Fruit fly (Drosophila melanogaster) whole organism, prepupa: ENCODE measurements around the gene Ance-2.

ENCODE experiments used
- Blimp-1 ChIP-seq: fragments of 200-800 bp; sonication (Bioruptor generic); optimal IDR thresholded peaks from 3 replicates; lab custom pipeline; 2017; ENCODE audit warnings: missing biosample characterization, missing genetic modification characterization, mild to moderate bottlenecking, moderate library complexity, missing genetic modification reagents
- CG10669 ChIP-seq: fragments of 200-800 bp; sonication (Bioruptor generic); optimal IDR thresholded peaks from 3 replicates; lab custom pipeline; 2018; ENCODE audit warnings: missing biosample characterization, mild to moderate bottlenecking, missing genetic modification characterization, moderate library complexity
- CG11294 ChIP-seq: fragments of 200-800 bp; sonication (Bioruptor generic); IDR thresholded peaks from 2 replicates; pipeline ENCODE4 v1.3.6; 2022; ENCODE audit warnings: missing biosample characterization, missing genetic modification characterization
- CG11902 ChIP-seq: fragments of 200-800 bp; sonication (Bioruptor generic); optimal IDR thresholded peaks from 3 replicates; lab custom pipeline; 2016; ENCODE audit warnings: missing biosample characterization, missing genetic modification characterization
- CG16779 ChIP-seq: fragments of 200-800 bp; sonication (Bioruptor generic); optimal IDR thresholded peaks from 3 replicates; lab custom pipeline; 2017; ENCODE audit warnings: missing biosample characterization, mild to moderate bottlenecking, missing genetic modification characterization
- CG3032 ChIP-seq: fragments of 200-800 bp; optimal IDR thresholded peaks from 2 replicates; lab custom pipeline; 2019; ENCODE audit warnings: missing biosample characterization, mild to moderate bottlenecking, missing genetic modification characterization, moderate library complexity
- CG31627 ChIP-seq: fragments of 200-800 bp; sonication (Bioruptor generic); optimal IDR thresholded peaks from 3 replicates; lab custom pipeline; 2016; ENCODE audit warnings: missing biosample characterization, missing genetic modification characterization
- CG32006 ChIP-seq: fragments of 200-800 bp; sonication (Bioruptor generic); optimal IDR thresholded peaks from 3 replicates; lab custom pipeline; 2017; ENCODE audit warnings: missing biosample characterization, mild to moderate bottlenecking, missing genetic modification characterization
- CG34406 ChIP-seq: fragments of 200-800 bp; sonication (Bioruptor generic); optimal IDR thresholded peaks from 3 replicates; lab custom pipeline; 2016; ENCODE audit warnings: missing biosample characterization, missing genetic modification characterization
- CG4318 ChIP-seq: fragments of 200-800 bp; sonication (Bioruptor generic); optimal IDR thresholded peaks from 3 replicates; lab custom pipeline; 2017; ENCODE audit warnings: missing biosample characterization, mild to moderate bottlenecking, missing genetic modification characterization
- CG6163 ChIP-seq: fragments of 200-800 bp; sonication (Bioruptor generic); IDR thresholded peaks from 3 replicates; pipeline ENCODE4 v1.3.6; 2022; ENCODE audit warnings: missing biosample characterization, missing genetic modification characterization
- CG6792 ChIP-seq: fragments of 200-800 bp; sonication (Bioruptor generic); optimal IDR thresholded peaks from 3 replicates; lab custom pipeline; 2016; ENCODE audit warnings: missing biosample characterization, missing genetic modification characterization
- CG7368 ChIP-seq: fragments of 200-800 bp; sonication (Bioruptor generic); optimal IDR thresholded peaks from 3 replicates; lab custom pipeline; 2016; ENCODE audit warnings: missing biosample characterization, missing genetic modification characterization
- CG8119 ChIP-seq: fragments of 200-800 bp; sonication (Bioruptor generic); IDR thresholded peaks from 3 replicates; pipeline ENCODE4 v1.3.6; 2022; ENCODE audit warnings: missing biosample characterization, missing genetic modification characterization
- CG8319 ChIP-seq: fragments of 200-800 bp; sonication (Bioruptor generic); optimal IDR thresholded peaks from 3 replicates; lab custom pipeline; 2016; ENCODE audit warnings: missing biosample characterization, missing genetic modification characterization
- CG8632 ChIP-seq: fragments of 200-800 bp; sonication (Bioruptor generic); optimal IDR thresholded peaks from 3 replicates; lab custom pipeline; 2016; ENCODE audit warnings: missing biosample characterization, missing genetic modification characterization
- CG9139 ChIP-seq: fragments of 200-800 bp; sonication (Bioruptor generic); optimal IDR thresholded peaks from 3 replicates; lab custom pipeline; 2017; ENCODE audit warnings: missing biosample characterization, mild to moderate bottlenecking, missing genetic modification characterization
- Eip75B ChIP-seq: fragments of 200-800 bp; sonication (Bioruptor generic); optimal IDR thresholded peaks from 3 replicates; lab custom pipeline; 2016; ENCODE audit warnings: missing biosample characterization, missing genetic modification characterization
- Eip78C ChIP-seq: fragments of 200-800 bp; sonication (Bioruptor generic); peaks from one replicate; lab custom pipeline; 2016; ENCODE audit warnings: missing biosample characterization, missing genetic modification characterization
- Eip93F ChIP-seq: fragments of 200-800 bp; sonication (Bioruptor generic); optimal IDR thresholded peaks from 2 replicates; lab custom pipeline; 2016; ENCODE audit warnings: missing biosample characterization, mild to moderate bottlenecking, missing genetic modification characterization
- Ets96B ChIP-seq: fragments of 200-800 bp; optimal IDR thresholded peaks from 2 replicates; lab custom pipeline; 2019; ENCODE audit warnings: missing biosample characterization, mild to moderate bottlenecking, missing genetic modification characterization, moderate library complexity
- Gug ChIP-seq: fragments of 200-800 bp; sonication (Bioruptor generic); IDR thresholded peaks from 2 replicates; pipeline ENCODE4 v1.3.6; 2022; ENCODE audit warnings: missing biosample characterization, missing genetic modification characterization
- Hr38 ChIP-seq: sonication (Bioruptor generic); optimal IDR thresholded peaks from 2 replicates; lab custom pipeline; 2016; ENCODE audit warnings: missing biosample characterization, missing genetic modification characterization
- Lpt ChIP-seq: fragments of 200-800 bp; sonication (Bioruptor generic); optimal IDR thresholded peaks from 3 replicates; lab custom pipeline; 2016; ENCODE audit warnings: missing biosample characterization, missing genetic modification characterization
- Met ChIP-seq: fragments of 200-800 bp; sonication (Bioruptor generic); optimal IDR thresholded peaks from 3 replicates; lab custom pipeline; 2016; ENCODE audit warnings: missing biosample characterization, missing genetic modification characterization
- OdsH ChIP-seq: fragments of 200-800 bp; sonication (Bioruptor generic); optimal IDR thresholded peaks from 3 replicates; lab custom pipeline; 2016; ENCODE audit warnings: missing biosample characterization, missing genetic modification characterization
- Smox ChIP-seq: fragments of 200-800 bp; sonication (Bioruptor generic); optimal IDR thresholded peaks from 3 replicates; lab custom pipeline; 2016; ENCODE audit warnings: missing biosample characterization, missing genetic modification characterization
- acj6 ChIP-seq: fragments of 200-800 bp; sonication (Bioruptor generic); optimal IDR thresholded peaks from 3 replicates; lab custom pipeline; 2016; ENCODE audit warnings: missing biosample characterization, missing genetic modification characterization
- cyc ChIP-seq: fragments of 200-800 bp; sonication (Bioruptor generic); optimal IDR thresholded peaks from 3 replicates; lab custom pipeline; 2016; ENCODE audit warnings: missing biosample characterization, missing genetic modification characterization
- eg ChIP-seq: fragments of 200-800 bp; sonication (Bioruptor generic); IDR thresholded peaks from 3 replicates; pipeline ENCODE4 v1.3.6; 2022; ENCODE audit warnings: missing biosample characterization, missing genetic modification characterization
- esn ChIP-seq: fragments of 200-800 bp; sonication (Bioruptor generic); optimal IDR thresholded peaks from 2 replicates; lab custom pipeline; 2016; ENCODE audit warnings: missing biosample characterization, mild to moderate bottlenecking, missing genetic modification characterization, moderate library complexity
- fd59A ChIP-seq: fragments of 200-800 bp; sonication (Bioruptor generic); optimal IDR thresholded peaks from 2 replicates; lab custom pipeline; 2017; ENCODE audit warnings: missing biosample characterization, mild to moderate bottlenecking, missing genetic modification characterization, missing genetic modification reagents
- salr ChIP-seq, 2 experiments: fragments of 200-800 bp; sonication (Bioruptor generic); optimal IDR thresholded peaks; 3 replicates each; lab custom pipeline; 2016 to 2018; ENCODE audit warnings: missing biosample characterization in 2 of 2, missing genetic modification characterization in 2 of 2, mild to moderate bottlenecking in 1 of 2
- spab ChIP-seq: fragments of 200-800 bp; sonication (Bioruptor generic); optimal IDR thresholded peaks from 2 replicates; lab custom pipeline; 2017; ENCODE audit warnings: missing biosample characterization, mild to moderate bottlenecking, missing genetic modification characterization, missing genetic modification reagents
- ss ChIP-seq, 2 experiments: fragments of 200-800 bp; sonication (Bioruptor generic); optimal IDR thresholded peaks; 2 replicates in 1 of 2; 3 replicates in 1 of 2; lab custom pipeline; 2017 to 2018; ENCODE audit warnings: mild to moderate bottlenecking in 2 of 2, missing biosample characterization in 2 of 2, missing genetic modification characterization in 2 of 2, moderate library complexity in 1 of 2
- vri ChIP-seq: fragments of 200-800 bp; sonication (Bioruptor generic); optimal IDR thresholded peaks from 3 replicates; lab custom pipeline; 2016; ENCODE audit warnings: missing biosample characterization, mild to moderate bottlenecking, missing genetic modification characterization

The Ance-2 gene

DNA sequence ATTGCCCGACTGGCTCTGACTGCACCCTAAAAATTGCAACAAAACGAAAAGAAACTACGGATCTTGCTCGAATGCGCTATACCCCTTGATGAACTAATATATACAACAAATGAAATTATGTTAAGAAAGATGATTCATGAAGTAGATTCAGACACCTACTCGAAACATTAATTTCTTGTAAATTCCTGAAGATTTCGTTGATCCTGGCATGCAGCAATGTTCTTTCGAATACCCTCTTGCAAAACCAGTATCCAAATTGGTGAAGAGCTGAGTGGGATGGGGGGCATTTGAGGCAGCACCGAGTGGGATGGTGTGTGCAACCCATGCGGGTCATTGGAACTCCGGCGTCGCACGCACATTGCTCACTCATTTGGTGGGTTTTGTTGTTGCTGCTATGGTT, 46.6 kb downstream of the Ance-2 start (continued):
- TF ChIP-seq CG6792 (peak; percentile 96), OdsH (GFP tag; lab: Kevin White, UChicago) (peak; percentile 97), spab (GFP tag; lab: Kevin White, UChicago) (peak; percentile 88), salr (GFP tag; optimal IDR thresholded peaks at IDR 0.05; lab: Kevin White, UChicago) (peak; percentile 88 to 92), Eip93F (GFP tag; lab: Kevin White, UChicago) (peak; percentile 94), ss (GFP tag; optimal IDR thresholded peaks at IDR 0.05; lab: Kevin White, UChicago) (peak; percentile 81 to 89), CG8319 (GFP tag; lab: Kevin White, UChicago) (peak; percentile 85), eg (GFP tag; lab: Robert Waterston, UW) (peak; percentile 94), esn (GFP tag; lab: Kevin White, UChicago) (peak; percentile 99), CG8632 (peak; percentile 91), CG4318 (GFP tag; lab: Kevin White, UChicago) (peak; percentile 86), CG16779 (tag; lab: Kevin White, UChicago) (peak; percentile 86), CG34406 (GFP tag; lab: Kevin White, UChicago) (peak; percentile 93), CG6163 (GFP tag; lab: Robert Waterston, UW) (peak; percentile 98), CG3032 (tag; lab: Kevin White, UChicago) (peak; percentile 94), vri (GFP tag; lab: Kevin White, UChicago) (peak; percentile 97), CG11294 (GFP tag; lab: Robert Waterston, UW) (peak; percentile 95), Hr38 (GFP tag; lab: Kevin White, UChicago) (no peak), CG11902 (GFP tag; lab: Kevin White, UChicago) (peak; percentile 72), Gug (GFP tag; lab: Robert Waterston, UW) (peak; percentile 94), Lpt (GFP tag; lab: Kevin White, UChicago) (peak; percentile 96), CG31627 (GFP tag; lab: Kevin White, UChicago) (peak; percentile 98)

- no peak for TF ChIP-seq Eip78C (GFP tag; lab: Kevin White, UChicago)
- TF ChIP-seq esn (GFP tag; lab: Kevin White, UChicago): no peak
- no peak for TF ChIP-seq cyc
- no peak for TF ChIP-seq Smox (GFP tag; lab: Kevin White, UChicago)
- no peak for TF ChIP-seq CG7368
- TF ChIP-seq CG8119 (GFP tag; lab: Robert Waterston, UW): no peak
- no peak for TF ChIP-seq Eip75B (GFP tag; lab: Kevin White, UChicago)
- no peak for TF ChIP-seq Ets96B (tag; lab: Kevin White, UChicago)
- TF ChIP-seq Blimp-1 (GFP tag; lab: Kevin White, UChicago): no peak
- no peak for TF ChIP-seq fd59A
- no peak for TF ChIP-seq acj6
- no peak for TF ChIP-seq Met (GFP tag; lab: Kevin White, UChicago)
- TF ChIP-seq CG8319 (GFP tag; lab: Kevin White, UChicago): no peak
These were observed 48.1 kb downstream of the Ance-2 start, which contains the start of gene NimA for dm6 chr2L:13957239-13957638. Gene NimA, plus strand, starts transcription at chr2L:13957539.

dm6 chr2L:13960399-13960798, 51.3 kb downstream of the Ance-2 start:
- peak; percentile 19 for TF ChIP-seq CG9139 (GFP tag; lab: Kevin White, UChicago)
- no peak for TF ChIP-seq CG8632
- TF ChIP-seq CG32006 (GFP tag; lab: Kevin White, UChicago): no peak
- no peak for TF ChIP-seq CG10669 (GFP tag; lab: Kevin White, UChicago)
- TF ChIP-seq salr (GFP tag; optimal IDR thresholded peaks at IDR 0.05; lab: Kevin White, UChicago): no peak
- TF ChIP-seq, all 60 proteins: peak for 1
